Fruit fly (Drosophila melanogaster) whole organism, embryonic: ENCODE results near the gene Mics1.

Experiments used
- CG10147 ChIP-seq: fragments of 200-800 bp; sonication (Bioruptor generic); optimal IDR thresholded peaks from 2 replicates; lab custom pipeline; 2019; ENCODE audit warnings: missing biosample characterization, mild to moderate bottlenecking, missing genetic modification characterization, moderate library complexity
- CG10565 ChIP-seq: fragments of 200-800 bp; sonication (Bioruptor generic); optimal IDR thresholded peaks from 3 replicates; lab custom pipeline; 2016; ENCODE audit warnings: missing biosample characterization, mild to moderate bottlenecking, missing genetic modification characterization
- CG12104 ChIP-seq: fragments of 200-800 bp; sonication (Bioruptor generic); optimal IDR thresholded peaks from 3 replicates; lab custom pipeline; 2016; ENCODE audit warnings: missing biosample characterization, missing genetic modification characterization
- CG12219 ChIP-seq: fragments of 200-800 bp; sonication (Bioruptor generic); optimal IDR thresholded peaks from 3 replicates; lab custom pipeline; 2018; ENCODE audit warnings: missing biosample characterization, mild to moderate bottlenecking, missing genetic modification characterization
- CG12391 ChIP-seq: fragments of 200-800 bp; sonication (Bioruptor generic); optimal IDR thresholded peaks from 3 replicates; lab custom pipeline; 2018; ENCODE audit warnings: missing biosample characterization, mild to moderate bottlenecking, missing genetic modification characterization, moderate library complexity
- CG13123 ChIP-seq: fragments of 200-800 bp; sonication (Bioruptor generic); optimal IDR thresholded peaks from 2 replicates; lab custom pipeline; 2016; ENCODE audit warnings: missing biosample characterization, missing genetic modification characterization
- CG18599 ChIP-seq: fragments of 200-800 bp; sonication (Bioruptor generic); optimal IDR thresholded peaks from 3 replicates; lab custom pipeline; 2017; ENCODE audit warnings: missing biosample characterization, missing genetic modification characterization, mild to moderate bottlenecking, moderate library complexity, missing genetic modification reagents
- CG31441 ChIP-seq: fragments of 200-800 bp; sonication (Bioruptor generic); IDR thresholded peaks from 2 replicates; pipeline ENCODE4 v1.3.6; 2022; ENCODE audit warnings: missing biosample characterization, missing genetic modification characterization
- CG32767 ChIP-seq: fragments of 200-800 bp; sonication (Bioruptor generic); IDR thresholded peaks from 2 replicates; pipeline ENCODE4 v1.3.6; 2022; ENCODE audit warnings: missing biosample characterization, missing genetic modification characterization
- CG3281 ChIP-seq: fragments of 200-800 bp; sonication (Bioruptor generic); optimal IDR thresholded peaks from 3 replicates; lab custom pipeline; 2017; ENCODE audit warnings: missing biosample characterization, mild to moderate bottlenecking, missing genetic modification characterization
- CG34422 ChIP-seq: fragments of 200-800 bp; sonication (Bioruptor generic); IDR thresholded peaks from 3 replicates; pipeline ENCODE4 v1.3.6; 2022; ENCODE audit warnings: missing biosample characterization, missing genetic modification characterization
- CG43689 ChIP-seq: fragments of 200-800 bp; sonication (Bioruptor generic); IDR thresholded peaks from 2 replicates; pipeline ENCODE4 v1.3.6; 2022; ENCODE audit warnings: missing biosample characterization, missing genetic modification characterization
- CG4404 ChIP-seq: fragments of 200-800 bp; sonication (Bioruptor generic); IDR thresholded peaks from 2 replicates; pipeline ENCODE4 v1.3.6; 2022; ENCODE audit warnings: missing biosample characterization, missing genetic modification characterization
- CG8290 ChIP-seq, 3 experiments: fragments of 200-800 bp; sonication (Bioruptor generic); optimal IDR thresholded peaks; 2 replicates each; lab custom pipeline; 2016 to 2019; ENCODE audit warnings: missing biosample characterization in 3 of 3, missing genetic modification characterization in 3 of 3, mild to moderate bottlenecking in 2 of 3, moderate library complexity in 1 of 3
- CG9215 ChIP-seq: fragments of 200-800 bp; sonication (Bioruptor generic); IDR thresholded peaks from 2 replicates; pipeline ENCODE4 v1.3.6; 2022; ENCODE audit warnings: missing biosample characterization, missing genetic modification characterization
- CG9727 ChIP-seq: fragments of 200-800 bp; sonication (Bioruptor generic); optimal IDR thresholded peaks from 3 replicates; lab custom pipeline; 2017; ENCODE audit warnings: missing biosample characterization, mild to moderate bottlenecking, missing genetic modification characterization
- CG9817 ChIP-seq: fragments of 200-800 bp; sonication (Bioruptor generic); optimal IDR thresholded peaks from 2 replicates; lab custom pipeline; 2018; ENCODE audit warnings: missing biosample characterization, mild to moderate bottlenecking, missing genetic modification characterization, moderate library complexity
- CG9876 ChIP-seq: fragments of 200-800 bp; sonication (Bioruptor generic); optimal IDR thresholded peaks from 2 replicates; lab custom pipeline; 2016; ENCODE audit warnings: missing biosample characterization, missing genetic modification characterization
- CHES-1-like ChIP-seq: fragments of 200-800 bp; sonication (Bioruptor generic); optimal IDR thresholded peaks from 2 replicates; lab custom pipeline; 2016; ENCODE audit warnings: missing biosample characterization, missing genetic modification characterization
- Hand ChIP-seq: fragments of 200-800 bp; sonication (Bioruptor generic); optimal IDR thresholded peaks from 2 replicates; lab custom pipeline; 2017; ENCODE audit warnings: mild to moderate bottlenecking, missing biosample characterization, missing genetic modification reagents, missing genetic modification characterization
- Hr51 ChIP-seq, 2 experiments: fragments of 200-800 bp; sonication (Bioruptor generic); optimal IDR thresholded peaks; 2 replicates in 1 of 2; 3 replicates in 1 of 2; lab custom pipeline; 2016 to 2018; ENCODE audit warnings: missing biosample characterization in 2 of 2, missing genetic modification characterization in 2 of 2, mild to moderate bottlenecking in 1 of 2, moderate library complexity in 1 of 2
- Hsf ChIP-seq: fragments of 200-800 bp; sonication (Bioruptor generic); optimal IDR thresholded peaks from 3 replicates; lab custom pipeline; 2016; ENCODE audit warnings: missing biosample characterization, missing genetic modification characterization
- Lim3 ChIP-seq: fragments of 200-800 bp; sonication (Bioruptor generic); IDR thresholded peaks from 2 replicates; pipeline ENCODE4 v1.3.6; 2022; ENCODE audit warnings: missing biosample characterization, missing genetic modification characterization
- Lpt ChIP-seq: fragments of >200 bp; optimal IDR thresholded peaks from 2 replicates; lab custom pipeline; 2018; ENCODE audit warnings: missing biosample characterization, missing genetic modification characterization
- MESR4 ChIP-seq: fragments of 200-800 bp; sonication (Bioruptor generic); optimal IDR thresholded peaks from 2 replicates; lab custom pipeline; 2018; ENCODE audit warnings: missing biosample characterization, mild to moderate bottlenecking, missing genetic modification characterization, moderate library complexity
- NC2α ChIP-seq: fragments of 200-800 bp; sonication (Bioruptor generic); optimal IDR thresholded peaks from 2 replicates; lab custom pipeline; 2016; ENCODE audit warnings: missing biosample characterization, missing genetic modification characterization
- Oli ChIP-seq: fragments of 200-800 bp; sonication (Bioruptor generic); optimal IDR thresholded peaks from 2 replicates; lab custom pipeline; 2018; ENCODE audit warnings: missing biosample characterization, mild to moderate bottlenecking, missing genetic modification characterization, moderate library complexity
- Ptx1 ChIP-seq: fragments of 200-800 bp; sonication (Bioruptor generic); IDR thresholded peaks from 2 replicates; pipeline ENCODE4 v1.3.6; 2022; ENCODE audit warnings: missing biosample characterization, missing genetic modification characterization
- Scr ChIP-seq: fragments of 200-800 bp; sonication (Bioruptor generic); IDR thresholded peaks from 2 replicates; pipeline ENCODE4 v1.3.6; 2022; ENCODE audit warnings: missing biosample characterization, missing genetic modification characterization; ENCODE audit not compliant: partially characterized antibody
- Trl ChIP-seq, 3 experiments: fragments of >200 bp in 2 of 3; fragments of 200-800 bp in 1 of 3; sonication (Bioruptor generic) in 1 of 3; optimal IDR thresholded peaks; 2 replicates in 1 of 3; 3 replicates in 2 of 3; lab custom pipeline; 2016 to 2017; ENCODE audit warnings: missing biosample characterization in 1 of 3, missing genetic modification characterization in 1 of 3
- amos ChIP-seq: fragments of 200-800 bp; sonication (Bioruptor generic); IDR thresholded peaks from 2 replicates; pipeline ENCODE4 v1.3.6; 2022; ENCODE audit warnings: missing biosample characterization, missing genetic modification characterization; ENCODE audit not compliant: partially characterized antibody
- ap ChIP-seq: fragments of 200-800 bp; sonication (Bioruptor generic); IDR thresholded peaks from 2 replicates; pipeline ENCODE4 v1.3.6; 2022; ENCODE audit warnings: missing biosample characterization, missing genetic modification characterization
- ase ChIP-seq: fragments of 200-800 bp; sonication (Bioruptor generic); IDR thresholded peaks from 3 replicates; pipeline ENCODE4 v1.3.6; 2022; ENCODE audit warnings: missing biosample characterization, missing genetic modification characterization
- bbx ChIP-seq: fragments of 200-800 bp; sonication (Bioruptor generic); IDR thresholded peaks from 2 replicates; pipeline ENCODE4 v1.3.6; 2022; ENCODE audit warnings: missing biosample characterization, missing genetic modification characterization; ENCODE audit not compliant: partially characterized antibody
- corto ChIP-seq: fragments of 200-800 bp; sonication (Bioruptor generic); optimal IDR thresholded peaks from 2 replicates; lab custom pipeline; 2016; ENCODE audit warnings: missing biosample characterization, mild to moderate bottlenecking, missing genetic modification characterization, moderate library complexity
- dm ChIP-seq: fragments of 200-800 bp; sonication (Bioruptor generic); optimal IDR thresholded peaks from 3 replicates; lab custom pipeline; 2016; ENCODE audit warnings: missing biosample characterization, missing genetic modification characterization
- her ChIP-seq: fragments of 200-800 bp; sonication (Bioruptor generic); optimal IDR thresholded peaks from 2 replicates; lab custom pipeline; 2016; ENCODE audit warnings: missing biosample characterization, missing genetic modification characterization
- hth ChIP-seq: fragments of >200 bp; optimal IDR thresholded peaks from 2 replicates; lab custom pipeline; 2017; ENCODE audit warnings: inconsistent platforms
- ind ChIP-seq: fragments of 200-800 bp; sonication (Bioruptor generic); optimal IDR thresholded peaks from 3 replicates; lab custom pipeline; 2016; ENCODE audit warnings: missing biosample characterization, missing genetic modification characterization
- ken ChIP-seq: fragments of 200-800 bp; sonication (Bioruptor generic); IDR thresholded peaks from 3 replicates; pipeline ENCODE4 v1.3.6; 2022; ENCODE audit warnings: missing biosample characterization, missing genetic modification characterization
- kni ChIP-seq: fragments of 200-800 bp; sonication (Bioruptor generic); optimal IDR thresholded peaks from 3 replicates; lab custom pipeline; 2017; ENCODE audit warnings: mild to moderate bottlenecking, missing biosample characterization, missing genetic modification reagents, missing genetic modification characterization
- lab ChIP-seq: fragments of 200-800 bp; sonication (Bioruptor generic); optimal IDR thresholded peaks from 3 replicates; lab custom pipeline; 2017; ENCODE audit warnings: missing biosample characterization, missing genetic modification characterization, mild to moderate bottlenecking, moderate library complexity, missing genetic modification reagents
- nmo ChIP-seq: fragments of 200-800 bp; sonication (Bioruptor generic); optimal IDR thresholded peaks from 2 replicates; lab custom pipeline; 2018; ENCODE audit warnings: missing biosample characterization, mild to moderate bottlenecking, missing genetic modification characterization, moderate library complexity
- oc ChIP-seq: fragments of 200-800 bp; sonication (Bioruptor generic); optimal IDR thresholded peaks from 2 replicates; lab custom pipeline; 2018; ENCODE audit warnings: missing biosample characterization, mild to moderate bottlenecking, missing genetic modification characterization, moderate library complexity
- onecut ChIP-seq: fragments of 200-800 bp; sonication (Bioruptor generic); IDR thresholded peaks from 2 replicates; pipeline ENCODE4 v1.3.6; 2022; ENCODE audit warnings: missing biosample characterization, missing genetic modification characterization
- pan ChIP-seq, 4 experiments: fragments of >200 bp in 3 of 4; fragments of 200-800 bp in 1 of 4; sonication (Bioruptor generic) in 1 of 4; optimal IDR thresholded peaks in 3 of 4; IDR thresholded peaks in 1 of 4; 2 replicates each; pipeline versions ENCODE4 v1.3.6 to Lab custom; 2017 to 2022; ENCODE audit warnings: missing biosample characterization in 2 of 4, missing genetic modification characterization in 2 of 4, mixed read lengths in 1 of 4
- pnt ChIP-seq: fragments of 200-800 bp; sonication (Bioruptor generic); optimal IDR thresholded peaks from 3 replicates; lab custom pipeline; 2016; ENCODE audit warnings: missing biosample characterization, missing genetic modification characterization
- prd ChIP-seq, 3 experiments: fragments of >200 bp in 2 of 3; fragments of 200-800 bp in 1 of 3; sonication (Bioruptor generic) in 1 of 3; optimal IDR thresholded peaks in 2 of 3; IDR thresholded peaks in 1 of 3; 2 replicates in 2 of 3; 3 replicates in 1 of 3; pipeline versions ENCODE4 v1.3.6 to Lab custom; 2017 to 2022; ENCODE audit warnings: missing biosample characterization in 1 of 3, missing genetic modification characterization in 1 of 3
- rib ChIP-seq: fragments of 200-800 bp; sonication (Bioruptor generic); IDR thresholded peaks from 2 replicates; pipeline ENCODE4 v1.3.6; 2022; ENCODE audit warnings: missing biosample characterization, missing genetic modification characterization
- sd ChIP-seq: fragments of 200-800 bp; sonication (Bioruptor generic); optimal IDR thresholded peaks from 3 replicates; lab custom pipeline; 2018; ENCODE audit warnings: missing biosample characterization, mild to moderate bottlenecking, missing genetic modification characterization, moderate library complexity
- tin ChIP-seq: fragments of 200-800 bp; sonication (Bioruptor generic); optimal IDR thresholded peaks from 3 replicates; lab custom pipeline; 2016; ENCODE audit warnings: missing biosample characterization, missing genetic modification characterization
- ttk ChIP-seq: fragments of 200-800 bp; sonication (Bioruptor generic); IDR thresholded peaks from 2 replicates; pipeline ENCODE4 v2.1.2; 2022; ENCODE audit warnings: missing biosample characterization, missing genetic modification characterization

Gene Mics1

DNA sequence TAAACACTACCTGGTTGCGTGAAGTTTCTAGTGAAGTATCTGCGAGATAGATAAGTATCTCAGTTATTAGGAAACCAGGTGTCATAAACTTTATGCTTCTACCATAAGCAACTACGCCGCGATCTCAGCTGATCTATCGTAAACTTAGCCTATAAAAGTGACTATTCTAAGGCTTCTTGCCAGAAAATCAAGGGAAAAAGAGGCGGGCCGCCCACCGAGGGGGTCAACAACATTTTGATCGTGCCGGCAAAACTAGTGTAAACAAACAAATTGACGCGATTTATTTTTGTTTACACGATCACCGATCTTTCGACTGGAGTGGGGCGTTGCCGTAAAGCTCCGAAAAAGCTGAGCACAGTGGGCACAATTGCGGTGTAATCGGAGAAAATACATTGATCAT lies 22.0 kb upstream of the Mics1 start (continued):
- TF ChIP-seq ttk (no peak), CG31441 (GFP tag; lab: Robert Waterston, UW) (no peak), kni (GFP tag; lab: Kevin White, UChicago) (no peak), CG18599 (GFP tag; lab: Kevin White, UChicago) (no peak), Ptx1 (no peak), nmo (no peak), rib (GFP tag; lab: Robert Waterston, UW) (no peak), ase (GFP tag; lab: Robert Waterston, UW) (no peak), tin (GFP tag; lab: Kevin White, UChicago) (no peak), pan (optimal IDR thresholded peaks at IDR 0.05; lab: Kevin White, UChicago) (no peak), pan (GFP tag; optimal IDR thresholded peaks at IDR 0.05 in 1 of 2, IDR thresholded peaks at IDR 0.05 in 1 of 2) (no peak), Oli (tag; lab: Kevin White, UChicago) (no peak), CG9215 (GFP tag; lab: Robert Waterston, UW) (no peak), CG9727 (GFP tag; lab: Kevin White, UChicago) (no peak), Hand (GFP tag; lab: Kevin White, UChicago) (no peak), bbx (no peak), CG9817 (no peak), CG9876 (GFP tag; lab: Kevin White, UChicago) (no peak), CG8290 (GFP tag; optimal IDR thresholded peaks at IDR 0.05; lab: Kevin White, UChicago) (no peak), CG8290 (tag; optimal IDR thresholded peaks at IDR 0.05; lab: Kevin White, UChicago) (no peak), prd (optimal IDR thresholded peaks at IDR 0.05; lab: Kevin White, UChicago) (no peak), prd (GFP tag; IDR thresholded peaks at IDR 0.05; lab: Robert Waterston, UW) (no peak), NC2α (no peak), CG10147 (peak; percentile 10), ind (no peak), CHES-1-like (GFP tag; lab: Kevin White, UChicago) (no peak), CG12391 (tag; lab: Kevin White, UChicago) (no peak), CG13123 (GFP tag; lab: Kevin White, UChicago) (no peak), lab (peak; percentile 59), CG43689 (GFP tag; lab: Robert Waterston, UW) (no peak), Hsf (GFP tag; lab: Kevin White, UChicago) (no peak), oc (tag; lab: Kevin White, UChicago) (no peak), MESR4 (GFP tag; lab: Kevin White, UChicago) (no peak), CG34422 (peak; percentile 42; the same call in 1 of the 3 replicates), Lim3 (no peak), CG3281 (GFP tag; lab: Kevin White, UChicago) (peak; percentile 66), ken (GFP tag; lab: Robert Waterston, UW) (no peak), CG4404 (GFP tag; lab: Robert Waterston, UW) (no peak), Scr (GFP tag; lab: Robert Waterston, UW) (no peak), corto (GFP tag; lab: Kevin White, UChicago) (no peak), hth (lab: Kevin White, UChicago) (no peak), dm (no peak), Hr51 (GFP tag; optimal IDR thresholded peaks at IDR 0.05; lab: Kevin White, UChicago) (no peak)

- TF ChIP-seq Lpt (GFP tag; lab: Kevin White, UChicago), result no peak
- no peak for TF ChIP-seq CG12104 (GFP tag; lab: Kevin White, UChicago)
- TF ChIP-seq Trl (optimal IDR thresholded peaks at IDR 0.05; lab: Kevin White, UChicago), result peak in 1 of 2 experiments; percentile 16
- no peak for TF ChIP-seq Trl (GFP tag; optimal IDR thresholded peaks at IDR 0.05; lab: Kevin White, UChicago)
- no peak for TF ChIP-seq ap
- no peak for TF ChIP-seq CG10565
- TF ChIP-seq sd, result peak; percentile 74
- 0 out of 2 replicates have a peak, but pooled peaks have one; percentile 3 for TF ChIP-seq amos (GFP tag; lab: Robert Waterston, UW)
- TF ChIP-seq CG32767, result no peak
- no peak for TF ChIP-seq CG12219 (GFP tag; lab: Kevin White, UChicago)
- no peak for TF ChIP-seq onecut (GFP tag; lab: Robert Waterston, UW)
- no peak for TF ChIP-seq pnt (GFP tag; lab: Kevin White, UChicago)
- no peak for TF ChIP-seq her (GFP tag; lab: Kevin White, UChicago)
These were observed 21.4 kb upstream of the Mics1 start, which contains the start of gene alpha-Est7 for dm6 chr3R:7523594-7523993. TSS of gene alpha-Est7 (minus strand) at chr3R:7523753.
